Worm (Caenorhabditis elegans) whole organism, L2 larva: ENCODE measurements around the gene F38C2.4.

Experiments
- F13H6.1 ChIP-seq: sonication (generic microtip); optimal IDR thresholded peaks from 2 replicates; lab custom pipeline; 2016; ENCODE audit warnings: missing genetic modification characterization, missing compliant biosample characterization
- lin-11 ChIP-seq: fragments of 150-350 bp; sonication (generic microtip); optimal IDR thresholded peaks from 2 replicates; lab custom pipeline; 2014; ENCODE audit warnings: missing biosample characterization, missing genetic modification characterization, inconsistent platforms, mixed read lengths
- lin-39 ChIP-seq: fragments of 150-350 bp; optimal IDR thresholded peaks from 2 replicates; lab custom pipeline; 2014; ENCODE audit warnings: missing biosample characterization, missing genetic modification reagents, missing genetic modification characterization
- nhr-11 ChIP-seq: fragments of 150-350 bp; optimal IDR thresholded peaks from 2 replicates; lab custom pipeline; 2014; ENCODE audit warnings: missing biosample characterization, missing genetic modification characterization
- nhr-25 ChIP-seq: fragments of 150-350 bp; sonication (generic microtip); optimal IDR thresholded peaks from 3 replicates; lab custom pipeline; 2014; ENCODE audit warnings: missing biosample characterization, missing genetic modification characterization
- snpc-4 ChIP-seq: fragments of 150-350 bp; optimal IDR thresholded peaks from 2 replicates; lab custom pipeline; 2014; ENCODE audit warnings: missing biosample characterization, missing genetic modification characterization
- unc-55 ChIP-seq: fragments of 150-350 bp; sonication (generic microtip); optimal IDR thresholded peaks from 3 replicates; lab custom pipeline; 2014; ENCODE audit warnings: missing biosample characterization, missing genetic modification reagents, missing genetic modification characterization
- ztf-11 ChIP-seq: sonication (generic microtip); optimal IDR thresholded peaks from 2 replicates; lab custom pipeline; 2017; ENCODE audit warnings: missing biosample characterization, missing genetic modification characterization

DNA sequence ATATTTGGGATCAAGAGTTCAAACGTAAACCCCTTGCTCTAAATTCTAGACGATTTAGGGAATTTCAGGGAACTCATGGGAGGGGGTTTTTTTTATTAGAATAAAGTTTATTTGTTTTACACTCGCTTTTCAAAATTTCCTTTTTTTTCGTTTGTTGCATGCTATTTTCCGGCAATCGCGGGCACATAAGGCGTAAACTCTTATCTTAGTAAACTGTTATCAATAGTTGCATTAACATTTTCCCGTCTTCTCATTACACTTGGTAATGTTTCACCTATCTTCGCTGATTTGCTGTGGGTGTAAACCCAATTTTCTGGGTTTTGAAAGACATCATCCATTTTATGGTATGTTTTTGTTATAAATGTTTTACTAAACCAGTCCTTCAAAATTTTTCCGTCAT is 22.8 kb downstream of the F38C2.4 start:
- TF ChIP-seq snpc-4 (tag; lab: Kevin White, UChicago) (no peak), unc-55 (GFP tag; lab: Kevin White, UChicago) (no peak), lin-39 (no peak), nhr-11 (tag; lab: Kevin White, UChicago) (no peak), F13H6.1 (no peak), lin-11 (tag; lab: Kevin White, UChicago) (no peak), nhr-25 (tag; lab: Kevin White, UChicago) (no peak), ztf-11 (tag; lab: Kevin White, UChicago) (no peak)
